Worm (Caenorhabditis elegans) whole organism, midembryonic: ENCODE results near the gene lido-10.

Experiments
- T22C8.4 ChIP-seq: fragments of 200-800 bp; sonication (Bioruptor generic); IDR thresholded peaks from 2 replicates; pipeline ENCODE4 v1.3.6; 2022; ENCODE audit warnings: missing genetic modification characterization, missing compliant biosample characterization
- flt-1 ChIP-seq: fragments of 200-800 bp; sonication (Bioruptor generic); IDR thresholded peaks from 2 replicates; pipeline ENCODE4 v1.3.6; 2022; ENCODE audit warnings: missing genetic modification characterization, missing compliant biosample characterization

- TF ChIP-seq T22C8.4 (GFP tag; lab: Robert Waterston, UW) = peak; percentile 57; the same call in 1 of the 2 replicates
- no peak for TF ChIP-seq flt-1 (GFP tag; lab: Robert Waterston, UW)
These were observed 3.2 kb downstream of the lido-10 start, which contains the start of gene lido-12 for ce11 chrII:3005499-3005898.
